Worm (Caenorhabditis elegans) whole organism, L2 larva: Measurements from ENCODE around the gene F38A5.2.
A peak's percentile ranks its signal among the peaks of the same experiment; 100 is the strongest.

Experiments used
- F13H6.1 ChIP-seq: sonication (generic microtip); optimal IDR thresholded peaks from 2 replicates; lab custom pipeline; 2016; ENCODE audit warnings: missing genetic modification characterization, missing compliant biosample characterization
- R02D3.7 ChIP-seq: fragments of 150-350 bp; optimal IDR thresholded peaks from 2 replicates; lab custom pipeline; 2014; ENCODE audit warnings: missing biosample characterization, missing genetic modification characterization
- Y55F3AM.14 ChIP-seq: fragments of 200-800 bp; sonication (Bioruptor generic); optimal IDR thresholded peaks from 2 replicates; lab custom pipeline; 2018; ENCODE audit warnings: mild to moderate bottlenecking, missing genetic modification characterization, missing compliant biosample characterization
- ZK546.5 ChIP-seq: sonication (generic microtip); optimal IDR thresholded peaks from 2 replicates; lab custom pipeline; 2017; ENCODE audit warnings: missing biosample characterization, missing genetic modification characterization
- aly-2 ChIP-seq: fragments of 150-350 bp; optimal IDR thresholded peaks from 2 replicates; lab custom pipeline; 2014; ENCODE audit warnings: missing biosample characterization, missing genetic modification characterization
- ama-1 ChIP-seq: fragments of 150-350 bp; optimal IDR thresholded peaks from 2 replicates; lab custom pipeline; 2018; ENCODE audit warnings: inconsistent platforms
- blmp-1 ChIP-seq: sonication (generic microtip); optimal IDR thresholded peaks from 2 replicates; lab custom pipeline; 2017; ENCODE audit warnings: missing genetic modification characterization, mild to moderate bottlenecking, missing compliant biosample characterization, antibody characterized with exemption, moderate library complexity; ENCODE audit not compliant: insufficient read depth
- ceh-82 ChIP-seq: fragments of 150-350 bp; optimal IDR thresholded peaks from 2 replicates; lab custom pipeline; 2014; ENCODE audit warnings: missing biosample characterization, missing genetic modification characterization
- crh-2 ChIP-seq: sonication (generic microtip); optimal IDR thresholded peaks from 2 replicates; lab custom pipeline; 2017; ENCODE audit warnings: missing biosample characterization, missing genetic modification characterization
- egl-27 ChIP-seq: sonication (generic microtip); optimal IDR thresholded peaks from 3 replicates; lab custom pipeline; 2017; ENCODE audit warnings: missing biosample characterization, missing genetic modification reagents, missing genetic modification characterization
- elt-1 ChIP-seq: fragments of 150-350 bp; optimal IDR thresholded peaks from 2 replicates; lab custom pipeline; 2014; ENCODE audit warnings: missing biosample characterization, missing genetic modification characterization
- gmeb-1 ChIP-seq: fragments of 150-350 bp; optimal IDR thresholded peaks from 2 replicates; lab custom pipeline; 2014; ENCODE audit warnings: missing biosample characterization, missing genetic modification characterization
- lin-11 ChIP-seq: fragments of 150-350 bp; sonication (generic microtip); optimal IDR thresholded peaks from 2 replicates; lab custom pipeline; 2014; ENCODE audit warnings: missing biosample characterization, missing genetic modification characterization, inconsistent platforms, mixed read lengths
- lin-13 ChIP-seq: fragments of 150-350 bp; optimal IDR thresholded peaks from 2 replicates; lab custom pipeline; 2014; ENCODE audit warnings: missing biosample characterization, missing genetic modification reagents, missing genetic modification characterization
- lin-39 ChIP-seq: fragments of 150-350 bp; optimal IDR thresholded peaks from 2 replicates; lab custom pipeline; 2014; ENCODE audit warnings: missing biosample characterization, missing genetic modification reagents, missing genetic modification characterization
- lsy-2 ChIP-seq, 2 experiments: fragments of 150-350 bp in 1 of 2; sonication (generic microtip) in 1 of 2; optimal IDR thresholded peaks; 2 replicates each; lab custom pipeline; 2014 to 2017; ENCODE audit warnings: missing biosample characterization in 2 of 2, missing genetic modification characterization in 2 of 2
- mbf-1 ChIP-seq: sonication (generic microtip); optimal IDR thresholded peaks from 2 replicates; lab custom pipeline; 2017; ENCODE audit warnings: missing biosample characterization, missing genetic modification characterization
- mdl-1 ChIP-seq, 2 experiments: fragments of 150-350 bp in 1 of 2; sonication (generic microtip) in 1 of 2; optimal IDR thresholded peaks; 2 replicates each; lab custom pipeline; 2017; ENCODE audit warnings: missing biosample characterization in 2 of 2, missing genetic modification characterization in 2 of 2
- nhr-10 ChIP-seq: sonication (generic microtip); optimal IDR thresholded peaks from 2 replicates; lab custom pipeline; 2017; ENCODE audit warnings: missing biosample characterization, missing genetic modification characterization
- nhr-11 ChIP-seq: fragments of 150-350 bp; optimal IDR thresholded peaks from 2 replicates; lab custom pipeline; 2014; ENCODE audit warnings: missing biosample characterization, missing genetic modification characterization
- nhr-12 ChIP-seq: fragments of 150-350 bp; optimal IDR thresholded peaks from 2 replicates; lab custom pipeline; 2014; ENCODE audit warnings: missing biosample characterization, missing genetic modification characterization
- nhr-21 ChIP-seq: fragments of 150-350 bp; optimal IDR thresholded peaks from 2 replicates; lab custom pipeline; 2014; ENCODE audit warnings: missing biosample characterization, missing genetic modification characterization
- nhr-237 ChIP-seq: fragments of 150-350 bp; optimal IDR thresholded peaks from 2 replicates; lab custom pipeline; 2014; ENCODE audit warnings: missing biosample characterization, missing genetic modification characterization
- nhr-25 ChIP-seq: fragments of 150-350 bp; sonication (generic microtip); optimal IDR thresholded peaks from 3 replicates; lab custom pipeline; 2014; ENCODE audit warnings: missing biosample characterization, missing genetic modification characterization
- nhr-6 ChIP-seq: fragments of 150-350 bp; optimal IDR thresholded peaks from 2 replicates; lab custom pipeline; 2014; ENCODE audit warnings: missing biosample characterization, missing genetic modification characterization
- nhr-77 ChIP-seq: fragments of 150-350 bp; optimal IDR thresholded peaks from 2 replicates; lab custom pipeline; 2014; ENCODE audit warnings: missing biosample characterization, missing genetic modification characterization
- peb-1 ChIP-seq: fragments of 150-350 bp; optimal IDR thresholded peaks from 2 replicates; lab custom pipeline; 2014; ENCODE audit warnings: missing biosample characterization, missing genetic modification characterization
- skn-1 ChIP-seq: sonication (generic microtip); optimal IDR thresholded peaks from 2 replicates; lab custom pipeline; 2017; ENCODE audit warnings: missing biosample characterization, missing genetic modification characterization
- sma-3 ChIP-seq: sonication (generic microtip); optimal IDR thresholded peaks from 2 replicates; lab custom pipeline; 2016; ENCODE audit warnings: missing genetic modification reagents, missing genetic modification characterization, missing compliant biosample characterization
- sma-9 ChIP-seq, 2 experiments: fragments of 150-350 bp in 1 of 2; sonication (generic microtip) in 1 of 2; optimal IDR thresholded peaks; 2 replicates each; lab custom pipeline; 2014 to 2016; ENCODE audit warnings: missing genetic modification characterization in 2 of 2, mild to moderate bottlenecking in 1 of 2, missing biosample characterization in 1 of 2, missing compliant biosample characterization in 1 of 2, missing genetic modification reagents in 1 of 2, moderate library complexity in 1 of 2
- snpc-4 ChIP-seq: fragments of 150-350 bp; optimal IDR thresholded peaks from 2 replicates; lab custom pipeline; 2014; ENCODE audit warnings: missing biosample characterization, missing genetic modification characterization
- unc-39 ChIP-seq: fragments of 150-350 bp; optimal IDR thresholded peaks from 2 replicates; lab custom pipeline; 2014; ENCODE audit warnings: missing biosample characterization, missing genetic modification characterization
- unc-55 ChIP-seq: fragments of 150-350 bp; sonication (generic microtip); optimal IDR thresholded peaks from 3 replicates; lab custom pipeline; 2014; ENCODE audit warnings: missing biosample characterization, missing genetic modification reagents, missing genetic modification characterization
- unc-62 ChIP-seq: fragments of 150-350 bp; optimal IDR thresholded peaks from 2 replicates; lab custom pipeline; 2014; ENCODE audit warnings: missing biosample characterization, missing genetic modification reagents, missing genetic modification characterization
- zag-1 ChIP-seq: fragments of 150-350 bp; optimal IDR thresholded peaks from 2 replicates; lab custom pipeline; 2014; ENCODE audit warnings: missing biosample characterization, missing genetic modification characterization
- ztf-1 ChIP-seq: fragments of 200-800 bp; sonication (Bioruptor generic); conservative IDR thresholded peaks from 2 replicates; pipeline ENCODE4 v1.3.6; 2022; ENCODE audit warnings: missing genetic modification characterization, missing compliant biosample characterization
- ztf-11 ChIP-seq: sonication (generic microtip); optimal IDR thresholded peaks from 2 replicates; lab custom pipeline; 2017; ENCODE audit warnings: missing biosample characterization, missing genetic modification characterization

Gene F38A5.2

ce11 chrIV:6572655-6573054, 12.5 kb downstream of the F38A5.2 start:
- TF ChIP-seq nhr-10 (tag; lab: Kevin White, UChicago) = no peak
- TF ChIP-seq peb-1 (tag; lab: Kevin White, UChicago) = no peak

- TF ChIP-seq nhr-10 (tag; lab: Kevin White, UChicago) (no peak), elt-1 (tag; lab: Kevin White, UChicago) (no peak), F13H6.1 (tag; lab: Kevin White, UChicago) (no peak), nhr-77 (tag; lab: Kevin White, UChicago) (no peak), lin-13 (GFP tag; lab: Kevin White, UChicago) (no peak), nhr-6 (no peak), egl-27 (no peak), nhr-12 (tag; lab: Kevin White, UChicago) (no peak), snpc-4 (tag; lab: Kevin White, UChicago) (no peak), peb-1 (tag; lab: Kevin White, UChicago) (no peak), lsy-2 (tag; optimal IDR thresholded peaks at IDR 0.05; lab: Kevin White, UChicago) (no peak), lin-39 (tag; lab: Kevin White, UChicago) (no peak)
Measured at ce11 chrIV:6572238-6572637, 13.0 kb downstream of the F38A5.2 start, which contains the start of gene bicd-1. bicd-1 (minus strand) TSS chrIV:6572338.

ce11 chrIV:6565605-6566004, 19.6 kb downstream of the F38A5.2 start:
- TF ChIP-seq nhr-10 (tag; lab: Kevin White, UChicago) (no peak), crh-2 (tag; lab: Kevin White, UChicago) (no peak), unc-39 (tag; lab: Kevin White, UChicago) (no peak), sma-3 (GFP tag; lab: Kevin White, UChicago) (no peak), aly-2 (tag; lab: Kevin White, UChicago) (no peak), gmeb-1 (no peak), unc-62 (GFP tag; lab: Kevin White, UChicago) (no peak), F13H6.1 (tag; lab: Kevin White, UChicago) (no peak)

- TF ChIP-seq nhr-77 (tag; lab: Kevin White, UChicago) = no peak
Measured at ce11 chrIV:6562039-6562438, 23.2 kb downstream of the F38A5.2 start.

ce11 chrIV:6560434-6560833, 24.8 kb downstream of the F38A5.2 start, which contains the start of gene best-9:
best-9 (plus strand) TSS chrIV:6560734.
- no peak for TF ChIP-seq lin-39 (tag; lab: Kevin White, UChicago)
- no peak for TF ChIP-seq skn-1
- no peak for TF ChIP-seq ztf-11 (tag; lab: Kevin White, UChicago)
- TF ChIP-seq sma-3 (GFP tag; lab: Kevin White, UChicago) = no peak
- no peak for TF ChIP-seq ZK546.5 (tag; lab: Kevin White, UChicago)
- no peak for TF ChIP-seq sma-9 (GFP tag; optimal IDR thresholded peaks at IDR 0.05; lab: Kevin White, UChicago)
- no peak for TF ChIP-seq sma-9 (tag; optimal IDR thresholded peaks at IDR 0.05; lab: Kevin White, UChicago)
- TF ChIP-seq egl-27 = no peak
- no peak for TF ChIP-seq nhr-10 (tag; lab: Kevin White, UChicago)
- TF ChIP-seq nhr-25 (tag; lab: Kevin White, UChicago) = no peak
- TF ChIP-seq nhr-21 (tag; lab: Kevin White, UChicago) = no peak
- TF ChIP-seq unc-62 (GFP tag; lab: Kevin White, UChicago) = no peak
- no peak for TF ChIP-seq ztf-1 (GFP tag; lab: Robert Waterston, UW)
- TF ChIP-seq crh-2 (tag; lab: Kevin White, UChicago) = no peak
- TF ChIP-seq nhr-77 (tag; lab: Kevin White, UChicago) = no peak
- no peak for TF ChIP-seq gmeb-1
- no peak for TF ChIP-seq unc-39 (tag; lab: Kevin White, UChicago)
- TF ChIP-seq aly-2 (tag; lab: Kevin White, UChicago) = no peak
- TF ChIP-seq ama-1 (lab: Kevin White, UChicago) = no peak

ce11 chrIV:6556624-6557368, 28.4 kb downstream of the F38A5.2 start, which contains the start of gene try-3:
try-3 (plus strand) TSS chrIV:6557155.
- TF ChIP-seq ama-1 (lab: Kevin White, UChicago) (no peak), nhr-11 (tag; lab: Kevin White, UChicago) (no peak), crh-2 (tag; lab: Kevin White, UChicago) (peak; percentile 78), aly-2 (tag; lab: Kevin White, UChicago) (no peak), lin-13 (GFP tag; lab: Kevin White, UChicago) (peak; percentile 72), blmp-1 (tag; lab: Kevin White, UChicago) (peak; percentile 12), elt-1 (tag; lab: Kevin White, UChicago) (no peak), ztf-11 (tag; lab: Kevin White, UChicago) (no peak), mbf-1 (tag; lab: Kevin White, UChicago) (no peak), R02D3.7 (tag; lab: Kevin White, UChicago) (no peak), ceh-82 (no peak), unc-55 (peak; percentile 69), F13H6.1 (tag; lab: Kevin White, UChicago) (peak; percentile 61), sma-3 (GFP tag; lab: Kevin White, UChicago) (peak; percentile 64), nhr-21 (tag; lab: Kevin White, UChicago) (peak; percentile 15), nhr-237 (tag; lab: Kevin White, UChicago) (no peak), zag-1 (tag; lab: Kevin White, UChicago) (peak; percentile 26), Y55F3AM.14 (GFP tag; lab: Kevin White, UChicago) (peak; percentile 24), unc-62 (GFP tag; lab: Kevin White, UChicago) (no peak), nhr-12 (tag; lab: Kevin White, UChicago) (no peak), gmeb-1 (peak; percentile 56), lin-11 (tag; lab: Kevin White, UChicago) (peak; percentile 56), snpc-4 (tag; lab: Kevin White, UChicago) (no peak), lsy-2 (tag; optimal IDR thresholded peaks at IDR 0.05; lab: Kevin White, UChicago) (peak; percentile 44 to 70), mdl-1 (tag; optimal IDR thresholded peaks at IDR 0.05; lab: Kevin White, UChicago) (peak in 1 of 2 experiments; percentile 60)
